Fruit fly (Drosophila melanogaster) whole organism, embryonic: ENCODE data around the gene Gart.

ENCODE experiments used
- Atf3 ChIP-seq: fragments of 200-800 bp; sonication (Bioruptor generic); optimal IDR thresholded peaks from 3 replicates; lab custom pipeline; 2016; ENCODE audit warnings: missing biosample characterization, missing genetic modification characterization
- CG11456 ChIP-seq: fragments of 200-800 bp; sonication (Bioruptor generic); IDR thresholded peaks from 3 replicates; pipeline ENCODE4 v1.3.6; 2022; ENCODE audit warnings: missing biosample characterization, missing genetic modification characterization
- CG12155 ChIP-seq: fragments of 200-800 bp; sonication (Bioruptor generic); optimal IDR thresholded peaks from 3 replicates; lab custom pipeline; 2016; ENCODE audit warnings: missing biosample characterization, missing genetic modification characterization
- CG13287 ChIP-seq: fragments of 200-800 bp; sonication (Bioruptor generic); IDR thresholded peaks from 2 replicates; pipeline ENCODE4 v1.3.6; 2022; ENCODE audit warnings: missing biosample characterization, missing genetic modification characterization; ENCODE audit not compliant: partially characterized antibody
- CG14965 ChIP-seq: fragments of 200-800 bp; sonication (Bioruptor generic); optimal IDR thresholded peaks from 2 replicates; lab custom pipeline; 2016; ENCODE audit warnings: missing biosample characterization, missing genetic modification characterization, borderline replicate concordance
- CG15514 ChIP-seq: fragments of 200-800 bp; sonication (Bioruptor generic); optimal IDR thresholded peaks from 3 replicates; lab custom pipeline; 2017; ENCODE audit warnings: missing biosample characterization, missing genetic modification characterization, mild to moderate bottlenecking, moderate library complexity, missing genetic modification reagents
- CG1792 ChIP-seq: fragments of 200-800 bp; sonication (Bioruptor generic); optimal IDR thresholded peaks from 2 replicates; lab custom pipeline; 2016; ENCODE audit warnings: missing biosample characterization, missing genetic modification characterization
- CG4328 ChIP-seq: fragments of 200-800 bp; sonication (Bioruptor generic); optimal IDR thresholded peaks from 3 replicates; lab custom pipeline; 2017; ENCODE audit warnings: missing biosample characterization, missing genetic modification reagents, missing genetic modification characterization
- CG7963 ChIP-seq: fragments of 200-800 bp; sonication (Bioruptor generic); IDR thresholded peaks from 3 replicates; pipeline ENCODE4 v1.3.6; 2022; ENCODE audit warnings: missing biosample characterization, missing genetic modification characterization; ENCODE audit not compliant: partially characterized antibody
- CG8290 ChIP-seq, 3 experiments: fragments of 200-800 bp; sonication (Bioruptor generic); optimal IDR thresholded peaks; 2 replicates each; lab custom pipeline; 2016 to 2019; ENCODE audit warnings: missing biosample characterization in 3 of 3, missing genetic modification characterization in 3 of 3, mild to moderate bottlenecking in 2 of 3, moderate library complexity in 1 of 3
- CG9437 ChIP-seq: fragments of 200-800 bp; sonication (Bioruptor generic); optimal IDR thresholded peaks from 2 replicates; lab custom pipeline; 2018; ENCODE audit warnings: missing biosample characterization, mild to moderate bottlenecking, missing genetic modification characterization
- CHES-1-like ChIP-seq: fragments of 200-800 bp; sonication (Bioruptor generic); optimal IDR thresholded peaks from 2 replicates; lab custom pipeline; 2016; ENCODE audit warnings: missing biosample characterization, missing genetic modification characterization
- Dek ChIP-seq: fragments of 200-800 bp; sonication (Bioruptor generic); optimal IDR thresholded peaks from 3 replicates; lab custom pipeline; 2019; ENCODE audit warnings: missing biosample characterization, mild to moderate bottlenecking, missing genetic modification characterization, moderate library complexity
- Dref ChIP-seq: fragments of 200-800 bp; sonication (Bioruptor generic); IDR thresholded peaks from 2 replicates; pipeline ENCODE4 v1.3.6; 2022; ENCODE audit warnings: missing biosample characterization, missing genetic modification characterization
- Elba2 ChIP-seq: fragments of 200-800 bp; sonication (Bioruptor generic); optimal IDR thresholded peaks from 3 replicates; lab custom pipeline; 2016; ENCODE audit warnings: missing biosample characterization, missing genetic modification characterization
- Ets65A ChIP-seq: fragments of 200-800 bp; sonication (Bioruptor generic); peaks from one replicate; lab custom pipeline; 2016; ENCODE audit warnings: missing biosample characterization, missing genetic modification characterization
- HLH3B ChIP-seq: fragments of 200-800 bp; sonication (Bioruptor generic); IDR thresholded peaks from 2 replicates; pipeline ENCODE4 v1.3.6; 2022; ENCODE audit warnings: missing biosample characterization, missing genetic modification characterization
- Hr39 ChIP-seq: fragments of >200 bp; optimal IDR thresholded peaks from 2 replicates; lab custom pipeline; 2017
- NC2α ChIP-seq: fragments of 200-800 bp; sonication (Bioruptor generic); optimal IDR thresholded peaks from 2 replicates; lab custom pipeline; 2016; ENCODE audit warnings: missing biosample characterization, missing genetic modification characterization
- NK7.1 ChIP-seq: fragments of 200-800 bp; sonication (Bioruptor generic); optimal IDR thresholded peaks from 3 replicates; lab custom pipeline; 2016; ENCODE audit warnings: missing biosample characterization, missing genetic modification characterization
- Neu2 ChIP-seq: fragments of 200-800 bp; sonication (Bioruptor generic); optimal IDR thresholded peaks from 3 replicates; lab custom pipeline; 2016; ENCODE audit warnings: missing biosample characterization, missing genetic modification characterization, borderline replicate concordance
- Ptx1 ChIP-seq: fragments of 200-800 bp; sonication (Bioruptor generic); IDR thresholded peaks from 2 replicates; pipeline ENCODE4 v1.3.6; 2022; ENCODE audit warnings: missing biosample characterization, missing genetic modification characterization
- Side ChIP-seq: fragments of 200-800 bp; sonication (Bioruptor generic); optimal IDR thresholded peaks from 2 replicates; lab custom pipeline; 2016; ENCODE audit warnings: missing biosample characterization, missing genetic modification characterization
- Sox102F ChIP-seq: fragments of 200-800 bp; sonication (Bioruptor generic); optimal IDR thresholded peaks from 2 replicates; lab custom pipeline; 2018; ENCODE audit warnings: missing biosample characterization, mild to moderate bottlenecking, missing genetic modification characterization, moderate library complexity
- bowl ChIP-seq: fragments of 200-800 bp; sonication (Bioruptor generic); IDR thresholded peaks from 2 replicates; pipeline ENCODE4 v1.3.6; 2022; ENCODE audit warnings: missing biosample characterization, missing genetic modification characterization
- cad ChIP-seq: fragments of >200 bp; optimal IDR thresholded peaks from 2 replicates; lab custom pipeline; 2017; ENCODE audit warnings: missing biosample characterization, missing genetic modification characterization
- dmrt99B ChIP-seq: fragments of 200-800 bp; sonication (Bioruptor generic); optimal IDR thresholded peaks from 2 replicates; lab custom pipeline; 2018; ENCODE audit warnings: missing biosample characterization, mild to moderate bottlenecking, missing genetic modification characterization, moderate library complexity
- en ChIP-seq: fragments of 200-800 bp; sonication (Bioruptor generic); optimal IDR thresholded peaks from 2 replicates; lab custom pipeline; 2016; ENCODE audit warnings: missing biosample characterization, missing genetic modification characterization
- ewg ChIP-seq: fragments of 200-800 bp; sonication (Bioruptor generic); optimal IDR thresholded peaks from 3 replicates; lab custom pipeline; 2017; ENCODE audit warnings: mild to moderate bottlenecking, missing biosample characterization, missing genetic modification reagents, missing genetic modification characterization
- hb ChIP-seq: fragments of 200-800 bp; sonication (Bioruptor generic); IDR thresholded peaks from 3 replicates; pipeline ENCODE4 v1.3.6; 2022; ENCODE audit warnings: missing biosample characterization, missing genetic modification characterization; ENCODE audit not compliant: partially characterized antibody
- hkb ChIP-seq, 2 experiments: fragments of 200-800 bp in 1 of 2; fragments of >200 bp in 1 of 2; sonication (Bioruptor generic) in 1 of 2; IDR thresholded peaks in 1 of 2; optimal IDR thresholded peaks in 1 of 2; 2 replicates each; pipeline versions ENCODE4 v1.3.6 to Lab custom; 2017 to 2022; ENCODE audit warnings: missing biosample characterization in 1 of 2, missing genetic modification characterization in 1 of 2
- ind ChIP-seq: fragments of 200-800 bp; sonication (Bioruptor generic); optimal IDR thresholded peaks from 3 replicates; lab custom pipeline; 2016; ENCODE audit warnings: missing biosample characterization, missing genetic modification characterization
- jigr1 ChIP-seq: fragments of 200-800 bp; sonication (Bioruptor generic); IDR thresholded peaks from 3 replicates; pipeline ENCODE4 v1.3.6; 2022; ENCODE audit warnings: missing biosample characterization, missing genetic modification characterization
- nau ChIP-seq: fragments of 200-800 bp; sonication (Bioruptor generic); optimal IDR thresholded peaks from 3 replicates; lab custom pipeline; 2017; ENCODE audit warnings: missing biosample characterization, mild to moderate bottlenecking, missing genetic modification characterization, missing genetic modification reagents
- nmo ChIP-seq: fragments of 200-800 bp; sonication (Bioruptor generic); optimal IDR thresholded peaks from 2 replicates; lab custom pipeline; 2018; ENCODE audit warnings: missing biosample characterization, mild to moderate bottlenecking, missing genetic modification characterization, moderate library complexity
- repo ChIP-seq: fragments of 200-800 bp; sonication (Bioruptor generic); optimal IDR thresholded peaks from 2 replicates; lab custom pipeline; 2016; ENCODE audit warnings: missing biosample characterization, missing genetic modification characterization
- shn ChIP-seq: fragments of 200-800 bp; sonication (Bioruptor generic); optimal IDR thresholded peaks from 3 replicates; lab custom pipeline; 2016; ENCODE audit warnings: missing biosample characterization, missing genetic modification characterization
- sob ChIP-seq: fragments of 200-800 bp; sonication (Bioruptor generic); IDR thresholded peaks from 2 replicates; pipeline ENCODE4 v1.3.6; 2022; ENCODE audit warnings: missing biosample characterization, missing genetic modification characterization
- stwl ChIP-seq: fragments of 200-800 bp; sonication (Bioruptor generic); optimal IDR thresholded peaks from 3 replicates; lab custom pipeline; 2018; ENCODE audit warnings: missing biosample characterization, mild to moderate bottlenecking, missing genetic modification characterization, moderate library complexity
- trh ChIP-seq: fragments of 200-800 bp; sonication (Bioruptor generic); optimal IDR thresholded peaks from 2 replicates; lab custom pipeline; 2016; ENCODE audit warnings: missing biosample characterization, missing genetic modification characterization
- wdn ChIP-seq: fragments of 200-800 bp; sonication (Bioruptor generic); IDR thresholded peaks from 2 replicates; pipeline ENCODE4 v1.3.6; 2022; ENCODE audit warnings: missing biosample characterization, missing genetic modification characterization
- z ChIP-seq: fragments of 200-800 bp; sonication (Bioruptor generic); IDR thresholded peaks from 3 replicates; pipeline ENCODE4 v1.3.6; 2022; ENCODE audit warnings: missing biosample characterization, missing genetic modification characterization

Gene Gart

DNA sequence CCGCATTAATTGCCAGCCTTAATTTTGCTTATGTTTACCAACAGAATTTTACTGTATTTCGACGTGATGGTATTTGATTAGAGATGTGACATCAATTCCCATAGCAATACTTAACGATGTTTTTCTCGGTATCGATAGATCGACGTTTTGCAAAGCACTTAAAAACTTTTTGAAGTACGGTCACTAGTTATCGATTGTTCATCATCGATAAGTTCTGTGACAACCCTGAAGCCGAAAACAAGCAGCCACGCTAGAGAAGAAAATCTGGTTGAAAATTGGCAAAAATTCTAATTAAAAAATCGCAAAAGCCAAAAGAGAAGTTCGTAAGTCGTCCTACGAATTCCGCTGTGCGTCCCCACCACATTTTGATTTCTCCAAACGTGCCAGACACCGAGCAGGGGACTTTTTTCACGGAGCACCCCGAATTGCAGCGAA is 8.8 kb upstream of the Gart start, which contains the start of the genes Rab30 and Caper (continued):
- TF ChIP-seq CG11456 (GFP tag; lab: Robert Waterston, UW) (no peak; the same call in 2 of the 3 replicates), CG12155 (GFP tag; lab: Kevin White, UChicago) (peak; percentile 56), Side (GFP tag; lab: Kevin White, UChicago) (peak; percentile 56), CG13287 (GFP tag; lab: Robert Waterston, UW) (peak; percentile 99), Atf3 (GFP tag; lab: Kevin White, UChicago) (peak; percentile 5), ind (GFP tag; lab: Kevin White, UChicago) (peak; percentile 42), NC2α (GFP tag; lab: Kevin White, UChicago) (peak; percentile 25), ewg (GFP tag; lab: Kevin White, UChicago) (no peak), repo (GFP tag; lab: Kevin White, UChicago) (peak; percentile 62), Hr39 (no peak), jigr1 (GFP tag; lab: Robert Waterston, UW) (no peak), stwl (tag; lab: Kevin White, UChicago) (peak; percentile 89), CG1792 (GFP tag; lab: Kevin White, UChicago) (peak; percentile 40), Neu2 (peak; percentile 8), Dek (peak; percentile 3), Sox102F (GFP tag; lab: Kevin White, UChicago) (no peak), CG4328 (GFP tag; lab: Kevin White, UChicago) (no peak), nmo (GFP tag; lab: Kevin White, UChicago) (peak; percentile 88), bowl (GFP tag; lab: Robert Waterston, UW) (no peak), hkb (optimal IDR thresholded peaks at IDR 0.05; lab: Kevin White, UChicago) (no peak), hkb (GFP tag; IDR thresholded peaks at IDR 0.05; lab: Robert Waterston, UW) (no peak; the same call in 1 of the 2 replicates), CG9437 (peak; percentile 72), z (no peak), HLH3B (GFP tag; lab: Robert Waterston, UW) (0 out of 2 replicates have a peak, but pooled peaks have one; percentile 28), Ptx1 (GFP tag; lab: Robert Waterston, UW) (no peak; the same call in 1 of the 2 replicates), cad (GFP tag; lab: Kevin White, UChicago) (no peak), dmrt99B (tag; lab: Kevin White, UChicago) (no peak), hb (GFP tag; lab: Robert Waterston, UW) (peak; percentile 97), CG14965 (GFP tag; lab: Kevin White, UChicago) (no peak), CG15514 (GFP tag; lab: Kevin White, UChicago) (peak; percentile 66), Ets65A (GFP tag; lab: Kevin White, UChicago) (peak; percentile 96), CHES-1-like (GFP tag; lab: Kevin White, UChicago) (peak; percentile 85), shn (GFP tag; lab: Kevin White, UChicago) (peak; percentile 43), sob (GFP tag; lab: Robert Waterston, UW) (peak; percentile 86), Dref (GFP tag; lab: Robert Waterston, UW) (peak; percentile 99), wdn (GFP tag; lab: Robert Waterston, UW) (no peak), nau (GFP tag; lab: Kevin White, UChicago) (no peak), Elba2 (GFP tag; lab: Kevin White, UChicago) (no peak), trh (GFP tag; lab: Kevin White, UChicago) (no peak), en (no peak), NK7.1 (no peak), CG7963 (GFP tag; lab: Robert Waterston, UW) (peak; percentile 98), CG8290 (GFP tag; optimal IDR thresholded peaks at IDR 0.05; lab: Kevin White, UChicago) (peak; percentile 61), CG8290 (tag; optimal IDR thresholded peaks at IDR 0.05; lab: Kevin White, UChicago) (peak in 1 of 2 experiments; percentile 87)
